Worm (Caenorhabditis elegans) whole organism, early embryonic: ENCODE measurements around the gene F58E6.4.

Experiments
- aly-1 ChIP-seq: sonication (generic microtip); optimal IDR thresholded peaks from 2 replicates; lab custom pipeline; 2016; ENCODE audit warnings: missing genetic modification characterization, missing compliant biosample characterization
- ama-1 ChIP-seq: fragments of 150-350 bp; optimal IDR thresholded peaks from 2 replicates; lab custom pipeline; 2014
- ceh-13 ChIP-seq: fragments of 200-800 bp; sonication (Bioruptor generic); optimal IDR thresholded peaks from 2 replicates; lab custom pipeline; 2018; ENCODE audit warnings: mild to moderate bottlenecking, missing genetic modification characterization, missing compliant biosample characterization
- ceh-36 ChIP-seq: sonication (generic microtip); optimal IDR thresholded peaks from 2 replicates; lab custom pipeline; 2016; ENCODE audit warnings: missing genetic modification characterization, inconsistent platforms, missing compliant biosample characterization
- ets-7 ChIP-seq: sonication (generic microtip); optimal IDR thresholded peaks from 2 replicates; lab custom pipeline; 2016; ENCODE audit warnings: missing genotype, missing genetic modification characterization, missing compliant biosample characterization
- hmbx-1 ChIP-seq: sonication (generic microtip); optimal IDR thresholded peaks from 2 replicates; lab custom pipeline; 2016; ENCODE audit warnings: mild to moderate bottlenecking, missing genetic modification characterization, missing compliant biosample characterization
- hmg-4 ChIP-seq: fragments of 200-800 bp; sonication (Bioruptor generic); optimal IDR thresholded peaks from 2 replicates; lab custom pipeline; 2018; ENCODE audit warnings: mild to moderate bottlenecking, missing genetic modification characterization, missing compliant biosample characterization
- hnd-1 ChIP-seq: sonication (generic microtip); optimal IDR thresholded peaks from 2 replicates; lab custom pipeline; 2016; ENCODE audit warnings: missing genetic modification characterization, missing compliant biosample characterization
- scrt-1 ChIP-seq: fragments of 200-800 bp; sonication (Bioruptor generic); IDR thresholded peaks from 2 replicates; pipeline ENCODE4 v1.3.6; 2022; ENCODE audit warnings: missing genetic modification characterization, missing compliant biosample characterization
- tra-4 ChIP-seq: sonication (generic microtip); optimal IDR thresholded peaks from 2 replicates; lab custom pipeline; 2017; ENCODE audit warnings: missing genetic modification characterization, missing compliant biosample characterization

ce11 chrV:9713532-9713931 is 36.7 kb downstream of the F58E6.4 start, which contains the start of gene F40F9.10:
- no peak for TF ChIP-seq ama-1
- no peak for TF ChIP-seq hnd-1 (tag; lab: Kevin White, UChicago)
- TF ChIP-seq hmg-4 (GFP tag; lab: Kevin White, UChicago), result no peak
- no peak for TF ChIP-seq ceh-36 (tag; lab: Kevin White, UChicago)
- TF ChIP-seq ets-7 (tag; lab: Kevin White, UChicago), result no peak
- no peak for TF ChIP-seq scrt-1 (GFP tag; lab: Robert Waterston, UW)
- no peak for TF ChIP-seq hmbx-1 (tag; lab: Kevin White, UChicago)
- TF ChIP-seq ceh-13 (GFP tag; lab: Kevin White, UChicago), result no peak
- no peak for TF ChIP-seq tra-4 (tag; lab: Kevin White, UChicago)
- no peak for TF ChIP-seq aly-1 (tag; lab: Kevin White, UChicago)
